Worm (Caenorhabditis elegans): ENCODE results near the gene clec-191.

Gene clec-191

DNA sequence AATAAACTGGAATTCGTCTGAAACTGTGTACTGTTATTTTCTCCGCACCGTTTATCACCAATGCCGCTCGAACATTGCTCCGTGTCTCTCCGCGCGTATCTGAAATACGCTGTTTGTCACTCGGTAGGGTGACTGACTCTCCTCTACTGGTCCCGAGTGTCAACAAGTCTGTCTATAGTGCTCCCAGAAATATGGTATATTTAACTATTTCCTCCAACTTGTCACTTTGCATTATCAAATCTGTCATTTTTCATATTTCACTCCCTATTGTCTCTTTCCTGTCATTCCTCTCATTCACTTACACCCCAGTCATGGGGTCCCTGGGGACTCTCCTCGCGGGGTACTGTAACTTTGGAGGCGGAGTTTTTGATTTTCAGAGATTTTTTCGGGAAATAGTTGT lies 26.1 kb downstream of the clec-191 start, which contains the start of gene hlh-17:
Gene hlh-17 (plus strand): TSS at position 301 of the 400 bp plus-strand sequence.
- no peak for TF ChIP-seq ets-5 (GFP tag; IDR thresholded peaks at IDR 0.05)
- no peak for TF ChIP-seq tlp-1 (tag; optimal IDR thresholded peaks at IDR 0.05)
- no peak for TF ChIP-seq grh-1 (GFP tag; IDR thresholded peaks at IDR 0.05)
- TF ChIP-seq isw-1 (GFP tag; IDR thresholded peaks at IDR 0.05) = no peak
- TF ChIP-seq dpl-1 (GFP tag; optimal IDR thresholded peaks at IDR 0.05) = no peak
- TF ChIP-seq nhr-20 (tag; optimal IDR thresholded peaks at IDR 0.05) = no peak
- no peak for TF ChIP-seq hpl-2 (GFP tag; optimal IDR thresholded peaks at IDR 0.05)
- no peak for TF ChIP-seq pqm-1 (tag; optimal IDR thresholded peaks at IDR 0.05)
- no peak for TF ChIP-seq elt-3 (tag; optimal IDR thresholded peaks at IDR 0.05)
- TF ChIP-seq snu-23 (GFP tag; optimal IDR thresholded peaks at IDR 0.05) = no peak
- TF ChIP-seq unc-62 (GFP tag; optimal IDR thresholded peaks at IDR 0.05) = no peak

DNA sequence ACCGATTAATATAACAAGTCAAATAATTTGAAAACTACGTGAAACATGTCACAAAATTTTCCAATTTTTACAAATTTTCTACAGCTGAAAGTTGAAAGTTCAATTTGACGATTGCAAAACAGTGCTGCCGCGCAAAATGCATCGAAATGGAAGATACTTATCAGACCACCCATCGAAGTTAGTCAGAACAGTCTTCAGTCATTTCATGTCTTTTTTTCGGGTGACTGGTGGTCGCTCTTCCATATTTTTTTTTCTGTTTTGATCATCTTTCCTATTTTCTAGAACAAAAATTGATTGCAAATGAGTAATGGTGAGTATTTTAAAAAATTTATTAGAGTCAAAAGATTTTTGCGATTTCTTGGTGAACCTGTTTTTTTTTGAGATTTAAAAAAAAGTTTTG lies 33.4 kb downstream of the clec-191 start, which contains the start of gene F38C2.1:
Gene F38C2.1 (plus strand): TSS at position 301 of the 400 bp plus-strand sequence.
- TF ChIP-seq zip-4 (GFP tag; optimal IDR thresholded peaks at IDR 0.05) = no peak
- TF ChIP-seq ceh-8 (GFP tag; optimal IDR thresholded peaks at IDR 0.05) = no peak
- no peak for TF ChIP-seq isw-1 (GFP tag; IDR thresholded peaks at IDR 0.05)
- TF ChIP-seq rnt-1 (tag; optimal IDR thresholded peaks at IDR 0.05) = no peak
- TF ChIP-seq irx-1 (tag; optimal IDR thresholded peaks at IDR 0.05) = no peak
- TF ChIP-seq pqm-1 (tag; optimal IDR thresholded peaks at IDR 0.05) = no peak
- TF ChIP-seq mdl-1 (tag; optimal IDR thresholded peaks at IDR 0.05) = no peak

DNA sequence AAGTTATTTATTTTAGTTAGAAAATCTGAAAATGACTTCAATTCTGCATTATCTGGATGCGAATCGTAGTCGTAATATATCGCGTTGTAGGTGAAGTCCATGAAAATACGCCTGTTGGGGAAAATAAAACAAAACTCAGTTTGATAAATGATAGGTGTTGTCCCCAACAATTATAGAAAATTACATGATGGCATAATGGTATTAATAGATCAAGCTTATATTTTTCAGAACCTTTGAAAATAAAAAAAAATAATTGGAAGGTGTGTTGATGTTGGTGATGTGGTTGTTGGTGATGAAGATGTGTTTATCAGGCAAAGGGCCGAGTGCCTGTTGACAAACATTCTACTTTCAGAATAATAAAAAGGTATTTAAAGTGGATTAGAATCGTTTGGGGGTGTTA lies 42.0 kb downstream of the clec-191 start, which contains the start of gene srw-61:
Gene srw-61 (minus strand): TSS at position 101 of the 400 bp plus-strand sequence.
- TF ChIP-seq efl-1 (optimal IDR thresholded peaks at IDR 0.05) = no peak
- peak in 1 of 2 experiments; percentile 45 for TF ChIP-seq efl-1 (GFP tag; optimal IDR thresholded peaks at IDR 0.05 in 1 of 2)
- TF ChIP-seq mab-9 (GFP tag; IDR thresholded peaks at IDR 0.05) = no peak

DNA sequence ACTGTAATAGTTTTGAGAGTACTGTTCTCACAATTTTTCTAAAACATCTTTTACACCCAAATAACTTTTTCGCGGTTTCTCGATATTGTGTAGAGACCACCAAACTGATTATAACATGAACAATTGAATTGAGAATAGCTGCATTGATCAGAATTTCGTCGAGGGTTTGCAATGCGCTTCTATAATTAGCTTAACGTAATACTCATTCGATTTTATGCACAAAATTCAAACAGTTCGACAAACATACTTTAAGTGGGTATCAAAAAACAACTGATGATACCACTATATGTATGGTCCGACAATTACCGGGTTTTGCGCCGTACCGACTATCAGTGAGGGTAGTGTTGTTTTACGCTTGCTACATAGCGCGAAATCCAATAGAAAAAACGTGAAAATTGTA lies 43.7 kb downstream of the clec-191 start:
- TF ChIP-seq pax-3 (tag; optimal IDR thresholded peaks at IDR 0.05) (no peak), efl-3 (GFP tag; optimal IDR thresholded peaks at IDR 0.05) (no peak), vab-15 (tag; optimal IDR thresholded peaks at IDR 0.05) (no peak), ceh-63 (GFP tag; optimal IDR thresholded peaks at IDR 0.05) (no peak), dpl-1 (GFP tag; optimal IDR thresholded peaks at IDR 0.05) (no peak), nhr-76 (tag; optimal IDR thresholded peaks at IDR 0.05) (no peak), aha-1 (tag; optimal IDR thresholded peaks at IDR 0.05) (no peak), snu-23 (GFP tag; optimal IDR thresholded peaks at IDR 0.05) (no peak), pag-3 (tag; optimal IDR thresholded peaks at IDR 0.05; ENCODE audit: borderline replicate concordance, insufficient read depth) (no peak), ets-5 (GFP tag; IDR thresholded peaks at IDR 0.05) (no peak), ces-1 (GFP tag; optimal IDR thresholded peaks at IDR 0.05) (no peak), nhr-90 (tag; optimal IDR thresholded peaks at IDR 0.05; ENCODE audit: poor library complexity) (no peak), tlp-1 (tag; optimal IDR thresholded peaks at IDR 0.05) (no peak), nhr-28 (tag; optimal IDR thresholded peaks at IDR 0.05) (no peak), jun-1 (tag; optimal IDR thresholded peaks at IDR 0.05) (no peak), ztf-4 (tag; optimal IDR thresholded peaks at IDR 0.05) (no peak), mep-1 (tag; optimal IDR thresholded peaks at IDR 0.05) (no peak), nhr-237 (tag; optimal IDR thresholded peaks at IDR 0.05) (no peak)

ce11 chrIV:16233028-16233427 lies 47.5 kb downstream of the clec-191 start, which contains the start of the genes hpa-1 and irld-39:
Gene hpa-1 (minus strand): TSS chrIV:16233128.
Gene irld-39 (plus strand): TSS chrIV:16233148.
- TF ChIP-seq hlh-17 (GFP tag; optimal IDR thresholded peaks at IDR 0.05; ENCODE audit: borderline replicate concordance) (no peak), isw-1 (GFP tag; IDR thresholded peaks at IDR 0.05) (no peak), pax-3 (tag; optimal IDR thresholded peaks at IDR 0.05) (no peak), unc-30 (tag; optimal IDR thresholded peaks at IDR 0.05) (no peak), C16A3.4 (tag; optimal IDR thresholded peaks at IDR 0.05) (no peak), zip-4 (GFP tag; optimal IDR thresholded peaks at IDR 0.05) (no peak), nhr-71 (tag; optimal IDR thresholded peaks at IDR 0.05) (no peak), C04F5.9 (tag; optimal IDR thresholded peaks at IDR 0.05) (no peak)
